Worm (Caenorhabditis elegans) whole organism, midembryonic: ENCODE data around the gene C16C10.1.

Source experiments
- T22C8.4 ChIP-seq: fragments of 200-800 bp; sonication (Bioruptor generic); IDR thresholded peaks from 2 replicates; pipeline ENCODE4 v1.3.6; 2022; ENCODE audit warnings: missing genetic modification characterization, missing compliant biosample characterization
- cog-1 ChIP-seq: sonication (generic microtip); optimal IDR thresholded peaks from 2 replicates; lab custom pipeline; 2016; ENCODE audit warnings: missing genetic modification characterization, missing compliant biosample characterization
- flt-1 ChIP-seq: fragments of 200-800 bp; sonication (Bioruptor generic); IDR thresholded peaks from 2 replicates; pipeline ENCODE4 v1.3.6; 2022; ENCODE audit warnings: missing genetic modification characterization, missing compliant biosample characterization
- klf-2 ChIP-seq: fragments of 200-800 bp; sonication (Bioruptor generic); conservative IDR thresholded peaks from 2 replicates; pipeline ENCODE4 v1.3.6; 2022; ENCODE audit warnings: missing genetic modification reagents, missing genetic modification characterization, missing compliant biosample characterization
- med-1 ChIP-seq: sonication (generic microtip); optimal IDR thresholded peaks from 2 replicates; lab custom pipeline; 2017; ENCODE audit warnings: missing genetic modification characterization, mild to moderate bottlenecking, missing compliant biosample characterization, antibody characterized with exemption, missing genetic modification reagents; ENCODE audit not compliant: insufficient read depth
- ref-1 ChIP-seq: fragments of 200-800 bp; sonication (Bioruptor generic); conservative IDR thresholded peaks from 2 replicates; pipeline ENCODE4 v1.3.6; 2022; ENCODE audit warnings: missing genetic modification reagents, missing genetic modification characterization, missing compliant biosample characterization
- tab-1 ChIP-seq: fragments of 200-800 bp; sonication (Bioruptor generic); IDR thresholded peaks from 2 replicates; pipeline ENCODE4 v1.3.6; 2022; ENCODE audit warnings: missing genetic modification characterization, missing compliant biosample characterization
- ztf-23 ChIP-seq: fragments of 200-800 bp; sonication (Bioruptor generic); IDR thresholded peaks from 2 replicates; pipeline ENCODE4 v1.3.6; 2022; ENCODE audit warnings: missing genetic modification reagents, missing genetic modification characterization, missing compliant biosample characterization
- ztf-29 ChIP-seq: fragments of 200-800 bp; sonication (Bioruptor generic); IDR thresholded peaks from 2 replicates; pipeline ENCODE4 v1.3.6; 2022; ENCODE audit warnings: missing genetic modification reagents, missing genetic modification characterization, missing compliant biosample characterization

Gene C16C10.1

ce11 chrIII:4152828-4153227 lies 28.4 kb downstream of the C16C10.1 start:
- TF ChIP-seq klf-2 (GFP tag; lab: Robert Waterston, UW) = no peak
- TF ChIP-seq T22C8.4 (GFP tag; lab: Robert Waterston, UW) = no peak
- TF ChIP-seq tab-1 = no peak
- TF ChIP-seq med-1 (GFP tag; lab: Kevin White, UChicago) = no peak
- no peak for TF ChIP-seq cog-1 (tag; lab: Kevin White, UChicago)
- TF ChIP-seq flt-1 (GFP tag; lab: Robert Waterston, UW) = no peak
- no peak for TF ChIP-seq ref-1 (GFP tag; lab: Robert Waterston, UW)
- no peak for TF ChIP-seq ztf-23 (GFP tag; lab: Robert Waterston, UW)
- TF ChIP-seq ztf-29 (GFP tag; lab: Robert Waterston, UW) = no peak

- TF ChIP-seq flt-1 (GFP tag; lab: Robert Waterston, UW) = no peak
- no peak for TF ChIP-seq ztf-29 (GFP tag; lab: Robert Waterston, UW)
- no peak for TF ChIP-seq ztf-23 (GFP tag; lab: Robert Waterston, UW)
- TF ChIP-seq ref-1 (GFP tag; lab: Robert Waterston, UW) = no peak
- no peak for TF ChIP-seq med-1 (GFP tag; lab: Kevin White, UChicago)
- no peak for TF ChIP-seq cog-1 (tag; lab: Kevin White, UChicago)
- no peak for TF ChIP-seq klf-2 (GFP tag; lab: Robert Waterston, UW)
- TF ChIP-seq tab-1 = no peak
- TF ChIP-seq T22C8.4 (GFP tag; lab: Robert Waterston, UW) = no peak
Measured at ce11 chrIII:4152309-4152708, 28.9 kb downstream of the C16C10.1 start.

ce11 chrIII:4151548-4152104 lies 29.6 kb downstream of the C16C10.1 start, which contains the start of the genes wht-3 and har-1:
Gene wht-3 (minus strand): TSS chrIII:4151598.
Gene har-1 (plus strand): TSS chrIII:4152054.
- no peak for TF ChIP-seq ztf-23 (GFP tag; lab: Robert Waterston, UW)
- TF ChIP-seq ref-1 (GFP tag; lab: Robert Waterston, UW) = no peak
- TF ChIP-seq med-1 (GFP tag; lab: Kevin White, UChicago) = no peak
- TF ChIP-seq tab-1 = no peak
- no peak for TF ChIP-seq cog-1 (tag; lab: Kevin White, UChicago)
- TF ChIP-seq ztf-29 (GFP tag; lab: Robert Waterston, UW) = no peak
- TF ChIP-seq klf-2 (GFP tag; lab: Robert Waterston, UW) = no peak
- no peak for TF ChIP-seq T22C8.4 (GFP tag; lab: Robert Waterston, UW)
- no peak for TF ChIP-seq flt-1 (GFP tag; lab: Robert Waterston, UW)

- no peak for TF ChIP-seq flt-1 (GFP tag; lab: Robert Waterston, UW)
- TF ChIP-seq klf-2 (GFP tag; lab: Robert Waterston, UW) = no peak
- TF ChIP-seq ztf-23 (GFP tag; lab: Robert Waterston, UW) = no peak
- TF ChIP-seq ref-1 (GFP tag; lab: Robert Waterston, UW) = no peak
- TF ChIP-seq T22C8.4 (GFP tag; lab: Robert Waterston, UW) = no peak
- TF ChIP-seq med-1 (GFP tag; lab: Kevin White, UChicago) = no peak
- TF ChIP-seq cog-1 (tag; lab: Kevin White, UChicago) = no peak
- TF ChIP-seq ztf-29 (GFP tag; lab: Robert Waterston, UW) = no peak
- no peak for TF ChIP-seq tab-1
Measured at ce11 chrIII:4150919-4151318, 30.3 kb downstream of the C16C10.1 start.

- TF ChIP-seq flt-1 (GFP tag; lab: Robert Waterston, UW) (no peak), ref-1 (GFP tag; lab: Robert Waterston, UW) (no peak), klf-2 (GFP tag; lab: Robert Waterston, UW) (no peak), T22C8.4 (GFP tag; lab: Robert Waterston, UW) (no peak), cog-1 (tag; lab: Kevin White, UChicago) (no peak), tab-1 (no peak), ztf-29 (GFP tag; lab: Robert Waterston, UW) (no peak), ztf-23 (GFP tag; lab: Robert Waterston, UW) (no peak), med-1 (GFP tag; lab: Kevin White, UChicago) (no peak)
Measured at ce11 chrIII:4143170-4143569, 38.1 kb downstream of the C16C10.1 start.

- TF ChIP-seq ref-1 (GFP tag; lab: Robert Waterston, UW) (no peak), ztf-23 (GFP tag; lab: Robert Waterston, UW) (no peak), klf-2 (GFP tag; lab: Robert Waterston, UW) (no peak), tab-1 (no peak), cog-1 (tag; lab: Kevin White, UChicago) (no peak), flt-1 (GFP tag; lab: Robert Waterston, UW) (no peak), ztf-29 (GFP tag; lab: Robert Waterston, UW) (no peak), T22C8.4 (GFP tag; lab: Robert Waterston, UW) (no peak), med-1 (GFP tag; lab: Kevin White, UChicago) (no peak)
Measured at ce11 chrIII:4137180-4137579, 44.1 kb downstream of the C16C10.1 start.

ce11 chrIII:4134059-4134458 lies 47.2 kb downstream of the C16C10.1 start:
- no peak for TF ChIP-seq ztf-29 (GFP tag; lab: Robert Waterston, UW)
- no peak for TF ChIP-seq ztf-23 (GFP tag; lab: Robert Waterston, UW)
- TF ChIP-seq T22C8.4 (GFP tag; lab: Robert Waterston, UW) = no peak
- no peak for TF ChIP-seq flt-1 (GFP tag; lab: Robert Waterston, UW)
- TF ChIP-seq ref-1 (GFP tag; lab: Robert Waterston, UW) = no peak
- TF ChIP-seq klf-2 (GFP tag; lab: Robert Waterston, UW) = no peak
- no peak for TF ChIP-seq tab-1
- TF ChIP-seq cog-1 (tag; lab: Kevin White, UChicago) = no peak
- TF ChIP-seq med-1 (GFP tag; lab: Kevin White, UChicago) = no peak

ce11 chrIII:4131814-4132555 lies 49.3 kb downstream of the C16C10.1 start:
- TF ChIP-seq T22C8.4 (GFP tag; lab: Robert Waterston, UW) = no peak
- no peak for TF ChIP-seq klf-2 (GFP tag; lab: Robert Waterston, UW)
- no peak for TF ChIP-seq tab-1
- TF ChIP-seq cog-1 (tag; lab: Kevin White, UChicago) = no peak
- no peak for TF ChIP-seq ref-1 (GFP tag; lab: Robert Waterston, UW)
- no peak for TF ChIP-seq ztf-23 (GFP tag; lab: Robert Waterston, UW)
- no peak for TF ChIP-seq med-1 (GFP tag; lab: Kevin White, UChicago)
- no peak for TF ChIP-seq flt-1 (GFP tag; lab: Robert Waterston, UW)
- TF ChIP-seq ztf-29 (GFP tag; lab: Robert Waterston, UW) = no peak
